Worm (Caenorhabditis elegans) whole organism, L3 larva: ENCODE data around the gene cyp-13A12.

Source experiments
- ZK546.5 ChIP-seq: sonication (generic microtip); optimal IDR thresholded peaks from 2 replicates; lab custom pipeline; 2017; ENCODE audit warnings: missing biosample characterization, missing genetic modification characterization
- aly-2 ChIP-seq: fragments of 150-350 bp; optimal IDR thresholded peaks from 2 replicates; lab custom pipeline; 2014; ENCODE audit warnings: missing biosample characterization, missing genetic modification characterization
- ceh-9 ChIP-seq: sonication (generic microtip); optimal IDR thresholded peaks from 2 replicates; lab custom pipeline; 2018; ENCODE audit warnings: missing biosample characterization, missing genetic modification characterization
- daf-12 ChIP-seq: fragments of 150-350 bp; optimal IDR thresholded peaks from 2 replicates; lab custom pipeline; 2014; ENCODE audit warnings: missing biosample characterization, missing genetic modification reagents, missing genetic modification characterization
- egl-27 ChIP-seq: sonication (generic microtip); optimal IDR thresholded peaks from 4 replicates; lab custom pipeline; 2017; ENCODE audit warnings: missing biosample characterization, missing genetic modification reagents, missing genetic modification characterization
- elt-1 ChIP-seq: fragments of 150-350 bp; optimal IDR thresholded peaks from 2 replicates; lab custom pipeline; 2014; ENCODE audit warnings: missing biosample characterization, missing genetic modification characterization
- elt-3 ChIP-seq, 3 experiments: fragments of 150-350 bp in 1 of 3; sonication (generic microtip) in 2 of 3; optimal IDR thresholded peaks; 2 replicates in 2 of 3; 4 replicates in 1 of 3; lab custom pipeline; 2014 to 2017; ENCODE audit warnings: missing biosample characterization in 3 of 3, missing genetic modification characterization in 3 of 3
- eor-1 ChIP-seq, 2 experiments: fragments of 150-350 bp; optimal IDR thresholded peaks; 2 replicates each; lab custom pipeline; 2014 to 2018; ENCODE audit warnings: missing biosample characterization in 2 of 2, missing genetic modification characterization in 2 of 2
- fkh-10 ChIP-seq: sonication (generic microtip); optimal IDR thresholded peaks from 2 replicates; lab custom pipeline; 2017; ENCODE audit warnings: missing biosample characterization, missing genetic modification reagents, missing genetic modification characterization
- fkh-2 ChIP-seq: fragments of 150-350 bp; optimal IDR thresholded peaks from 2 replicates; lab custom pipeline; 2014; ENCODE audit warnings: missing biosample characterization, missing genetic modification reagents, missing genetic modification characterization
- fos-1 ChIP-seq: fragments of 150-350 bp; optimal IDR thresholded peaks from 2 replicates; lab custom pipeline; 2014; ENCODE audit warnings: missing biosample characterization, missing genetic modification characterization
- hmg-11 ChIP-seq: sonication (generic microtip); optimal IDR thresholded peaks from 2 replicates; lab custom pipeline; 2016; ENCODE audit warnings: missing genetic modification characterization, missing compliant biosample characterization
- jun-1 ChIP-seq: fragments of 150-350 bp; optimal IDR thresholded peaks from 2 replicates; lab custom pipeline; 2014; ENCODE audit warnings: missing biosample characterization, missing genetic modification reagents, missing genetic modification characterization
- lin-39 ChIP-seq: fragments of 150-350 bp; optimal IDR thresholded peaks from 2 replicates; lab custom pipeline; 2018; ENCODE audit warnings: missing biosample characterization, missing genetic modification reagents, missing genetic modification characterization
- mdl-1 ChIP-seq: fragments of 150-350 bp; optimal IDR thresholded peaks from 2 replicates; lab custom pipeline; 2014; ENCODE audit warnings: missing biosample characterization, missing genetic modification characterization
- mml-1 ChIP-seq: fragments of 150-350 bp; sonication (generic microtip); optimal IDR thresholded peaks from 3 replicates; lab custom pipeline; 2014; ENCODE audit warnings: missing biosample characterization, missing genetic modification characterization
- nhr-11 ChIP-seq: fragments of 150-350 bp; optimal IDR thresholded peaks from 2 replicates; lab custom pipeline; 2014; ENCODE audit warnings: missing biosample characterization, missing genetic modification characterization
- nhr-12 ChIP-seq: fragments of 150-350 bp; optimal IDR thresholded peaks from 2 replicates; lab custom pipeline; 2014; ENCODE audit warnings: missing biosample characterization, missing genetic modification characterization
- nhr-23 ChIP-seq: fragments of 150-350 bp; optimal IDR thresholded peaks from 2 replicates; lab custom pipeline; 2014; ENCODE audit warnings: missing biosample characterization, missing genetic modification reagents, missing genetic modification characterization
- nhr-237 ChIP-seq: fragments of 150-350 bp; optimal IDR thresholded peaks from 2 replicates; lab custom pipeline; 2014; ENCODE audit warnings: missing biosample characterization, missing genetic modification characterization
- nhr-25 ChIP-seq: sonication (generic microtip); optimal IDR thresholded peaks from 2 replicates; lab custom pipeline; 2017; ENCODE audit warnings: missing biosample characterization, missing genetic modification characterization
- nhr-43 ChIP-seq: sonication (generic microtip); optimal IDR thresholded peaks from 2 replicates; lab custom pipeline; 2016; ENCODE audit warnings: mild to moderate bottlenecking, missing genetic modification characterization, missing compliant biosample characterization; ENCODE audit not compliant: poor library complexity, severe bottlenecking
- nhr-76 ChIP-seq: fragments of 150-350 bp; sonication (generic microtip); optimal IDR thresholded peaks from 5 replicates; lab custom pipeline; 2014; ENCODE audit warnings: missing biosample characterization, missing genetic modification characterization
- nhr-77 ChIP-seq: fragments of 150-350 bp; optimal IDR thresholded peaks from 2 replicates; lab custom pipeline; 2014; ENCODE audit warnings: missing biosample characterization, missing genetic modification characterization
- pha-4 ChIP-seq: fragments of 150-350 bp; optimal IDR thresholded peaks from 2 replicates; lab custom pipeline; 2014; ENCODE audit warnings: missing biosample characterization, missing genetic modification reagents, missing genetic modification characterization
- pqm-1 ChIP-seq: fragments of 150-350 bp; optimal IDR thresholded peaks from 2 replicates; lab custom pipeline; 2017; ENCODE audit warnings: missing biosample characterization, missing genetic modification characterization, inconsistent platforms
- sea-2 ChIP-seq: fragments of 150-350 bp; sonication (generic microtip); optimal IDR thresholded peaks from 4 replicates; lab custom pipeline; 2014; ENCODE audit warnings: missing biosample characterization, missing genetic modification reagents, missing genetic modification characterization
- skn-1 ChIP-seq: fragments of 150-350 bp; optimal IDR thresholded peaks from 2 replicates; lab custom pipeline; 2014; ENCODE audit warnings: missing biosample characterization, missing genetic modification characterization
- snpc-4 ChIP-seq: fragments of 150-350 bp; optimal IDR thresholded peaks from 2 replicates; lab custom pipeline; 2014; ENCODE audit warnings: missing biosample characterization, missing genetic modification characterization
- tbx-2 ChIP-seq: sonication (generic microtip); optimal IDR thresholded peaks from 2 replicates; lab custom pipeline; 2016; ENCODE audit warnings: mild to moderate bottlenecking, missing genetic modification characterization, missing compliant biosample characterization
- unc-62 ChIP-seq: fragments of 150-350 bp; sonication (generic microtip); optimal IDR thresholded peaks from 4 replicates; lab custom pipeline; 2014; ENCODE audit warnings: missing biosample characterization, missing genetic modification reagents, missing genetic modification characterization
- zag-1 ChIP-seq: fragments of 150-350 bp; optimal IDR thresholded peaks from 2 replicates; lab custom pipeline; 2014; ENCODE audit warnings: missing biosample characterization, missing genetic modification characterization
- ztf-4 ChIP-seq: fragments of 150-350 bp; optimal IDR thresholded peaks from 2 replicates; lab custom pipeline; 2014; ENCODE audit warnings: missing biosample characterization, missing genetic modification characterization

Gene cyp-13A12

DNA sequence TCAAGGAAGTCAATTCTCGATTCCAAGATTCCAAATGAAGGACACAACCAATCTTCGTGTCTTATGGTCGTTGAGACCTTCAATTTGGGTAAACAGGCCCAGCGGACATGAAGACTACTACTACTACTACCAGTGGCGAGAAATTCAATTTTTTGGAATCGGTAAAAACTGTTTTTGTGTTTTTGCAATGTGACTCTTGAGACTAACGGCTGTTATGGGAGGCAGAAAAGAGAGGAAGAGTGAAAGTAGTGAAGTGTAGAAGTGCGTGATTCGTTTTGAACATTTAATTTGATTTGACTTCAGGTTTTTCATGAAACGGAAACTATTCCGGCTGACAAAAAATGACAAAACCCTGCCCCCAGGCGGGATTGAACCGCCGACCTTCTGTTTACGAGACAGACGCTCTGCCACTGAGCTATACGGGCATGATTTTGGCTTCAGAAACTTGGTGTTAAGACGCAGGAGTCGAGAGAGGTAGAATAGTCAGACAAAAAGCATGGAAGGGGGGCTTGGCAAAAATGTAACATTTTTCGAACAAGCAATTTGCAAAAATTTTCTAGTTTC is 8.5 kb upstream of the cyp-13A12 start (continued):
- no peak for TF ChIP-seq tbx-2 (tag; lab: Kevin White, UChicago)
- peak; percentile 15 for TF ChIP-seq nhr-43 (tag; lab: Kevin White, UChicago)
- TF ChIP-seq pqm-1 (tag; lab: Kevin White, UChicago): peak; percentile 3
- no peak for TF ChIP-seq fkh-10 (GFP tag; lab: Kevin White, UChicago)
- no peak for TF ChIP-seq aly-2 (tag; lab: Kevin White, UChicago)
- TF ChIP-seq nhr-11 (tag; lab: Kevin White, UChicago): no peak
- no peak for TF ChIP-seq mml-1
- no peak for TF ChIP-seq pha-4 (tag; lab: Kevin White, UChicago)
- TF ChIP-seq fkh-2 (tag; lab: Kevin White, UChicago): no peak
- TF ChIP-seq nhr-23 (tag; lab: Kevin White, UChicago): peak; percentile 34
- no peak for TF ChIP-seq snpc-4 (tag; lab: Kevin White, UChicago)
- no peak for TF ChIP-seq nhr-77 (tag; lab: Kevin White, UChicago)
- no peak for TF ChIP-seq eor-1 (tag; optimal IDR thresholded peaks at IDR 0.05; lab: Kevin White, UChicago)
- no peak for TF ChIP-seq elt-3 (tag; optimal IDR thresholded peaks at IDR 0.05; lab: Kevin White, UChicago)
- TF ChIP-seq elt-1 (tag; lab: Kevin White, UChicago): no peak
- TF ChIP-seq nhr-237 (tag; lab: Kevin White, UChicago): no peak
- no peak for TF ChIP-seq ztf-4 (tag; lab: Kevin White, UChicago)
- peak; percentile 56 for TF ChIP-seq lin-39

DNA sequence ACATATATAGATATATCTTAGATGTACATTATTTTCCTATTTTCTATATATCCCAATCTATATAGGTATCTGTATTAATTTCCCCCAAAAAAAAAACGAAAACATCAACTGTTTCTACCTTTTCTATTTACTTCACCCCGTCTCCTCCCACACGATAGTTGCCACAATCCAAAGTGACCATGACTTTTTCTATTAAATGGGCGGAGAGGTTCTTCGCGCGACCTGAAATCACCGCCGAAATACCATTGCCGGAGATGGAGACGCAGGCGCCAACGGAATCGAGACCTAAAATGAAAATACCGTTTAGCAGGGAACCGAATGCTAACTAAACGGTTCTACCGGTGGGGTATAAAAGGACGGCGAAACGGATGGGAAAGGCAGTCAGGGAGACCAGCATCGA is 5.7 kb upstream of the cyp-13A12 start, which contains the start of gene col-98:
Gene col-98 (plus strand): TSS at position 390 of the 400 bp plus-strand sequence.
- TF ChIP-seq nhr-23 (tag; lab: Kevin White, UChicago) (peak; percentile 41), sea-2 (GFP tag; lab: Kevin White, UChicago) (no peak)

DNA sequence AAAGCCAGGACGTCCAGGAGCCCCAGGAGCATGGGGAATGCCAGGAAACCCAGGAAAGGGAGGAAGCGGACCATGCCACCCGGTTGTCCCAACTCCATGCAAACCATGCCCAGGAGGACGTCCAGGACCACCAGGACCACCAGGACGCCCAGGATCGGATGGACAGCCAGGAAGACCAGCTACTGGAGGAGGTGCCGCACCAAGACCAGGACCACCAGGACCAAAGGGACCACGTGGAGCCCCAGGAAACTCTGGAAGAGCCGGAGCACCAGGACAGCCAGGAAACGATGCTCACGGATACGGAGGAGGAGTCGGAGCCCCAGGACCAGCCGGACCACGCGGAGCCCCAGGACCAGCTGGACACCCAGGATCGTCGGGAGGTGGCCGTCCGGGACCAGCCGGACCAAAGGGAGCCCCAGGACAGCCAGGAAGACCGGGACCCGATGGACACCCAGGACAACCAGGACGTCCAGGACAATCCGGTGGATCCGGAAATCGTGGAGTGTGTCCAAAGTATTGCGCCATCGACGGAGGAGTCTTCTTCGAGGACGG is 4.7 kb upstream of the cyp-13A12 start:
- no peak for TF ChIP-seq ZK546.5
- TF ChIP-seq mdl-1: no peak
- TF ChIP-seq nhr-25 (tag; lab: Kevin White, UChicago): no peak
- no peak for TF ChIP-seq ceh-9 (tag; lab: Kevin White, UChicago)

DNA sequence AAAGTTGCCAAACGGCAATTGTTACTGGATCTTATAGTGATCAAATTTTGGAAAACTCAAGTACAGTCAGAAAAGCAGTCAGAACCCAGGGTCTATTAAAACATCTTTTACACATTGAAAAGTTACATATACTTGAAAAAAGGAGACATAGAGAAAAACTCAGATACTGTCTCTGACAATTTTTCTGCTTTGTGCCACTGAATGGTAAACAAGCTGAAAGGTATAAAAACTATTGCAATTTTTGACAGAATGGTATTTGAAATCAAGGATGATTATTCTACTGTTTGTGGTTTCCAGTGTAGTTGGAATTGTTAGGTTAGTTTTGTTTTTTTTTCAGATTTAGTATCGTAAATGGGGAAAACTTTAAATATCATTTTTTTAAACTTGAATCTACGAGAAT is 3.6 kb upstream of the cyp-13A12 start, which contains the start of gene cyp-13A11:
Gene cyp-13A11 (plus strand): TSS at position 266 of the 400 bp plus-strand sequence.
- TF ChIP-seq egl-27 (tag; lab: Kevin White, UChicago) (no peak), mdl-1 (no peak), daf-12 (tag; lab: Kevin White, UChicago) (no peak), sea-2 (GFP tag; lab: Kevin White, UChicago) (no peak), jun-1 (tag; lab: Kevin White, UChicago) (no peak), lin-39 (no peak), zag-1 (tag; lab: Kevin White, UChicago) (no peak), nhr-237 (tag; lab: Kevin White, UChicago) (no peak)

DNA sequence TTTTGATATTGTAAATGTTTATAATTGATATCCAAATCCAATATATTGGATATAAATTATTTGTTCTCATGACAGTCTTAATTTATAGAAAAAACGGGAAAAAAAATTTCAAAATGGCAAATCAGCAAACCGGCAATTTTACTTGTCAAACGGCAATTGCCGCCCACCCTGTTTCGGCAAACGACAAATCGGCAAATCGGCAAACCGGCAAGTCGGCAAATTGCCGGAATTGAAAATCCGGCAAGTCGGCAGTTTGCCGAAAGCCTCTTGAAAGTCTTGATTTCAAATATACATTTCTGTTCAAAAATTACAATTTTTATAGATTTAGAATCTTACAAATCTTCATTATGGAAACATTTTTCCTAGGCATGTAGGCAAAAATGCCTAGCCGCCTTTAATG is 3.6 kb downstream of the cyp-13A12 start:
- no peak for TF ChIP-seq fkh-2 (tag; lab: Kevin White, UChicago)
- no peak for TF ChIP-seq egl-27 (tag; lab: Kevin White, UChicago)
- TF ChIP-seq hmg-11 (tag; lab: Kevin White, UChicago): no peak
- no peak for TF ChIP-seq tbx-2 (tag; lab: Kevin White, UChicago)
- TF ChIP-seq nhr-25 (tag; lab: Kevin White, UChicago): no peak
- no peak for TF ChIP-seq fos-1 (tag; lab: Kevin White, UChicago)
- no peak for TF ChIP-seq unc-62 (GFP tag; lab: Kevin White, UChicago)
- TF ChIP-seq pqm-1 (tag; lab: Kevin White, UChicago): no peak
- TF ChIP-seq daf-12 (tag; lab: Kevin White, UChicago): no peak
- no peak for TF ChIP-seq skn-1
- no peak for TF ChIP-seq nhr-12 (tag; lab: Kevin White, UChicago)
- no peak for TF ChIP-seq mdl-1
- TF ChIP-seq elt-3 (tag; optimal IDR thresholded peaks at IDR 0.05; lab: Kevin White, UChicago): no peak
- TF ChIP-seq ceh-9 (tag; lab: Kevin White, UChicago): no peak
- no peak for TF ChIP-seq nhr-76 (tag; lab: Kevin White, UChicago)
- TF ChIP-seq, all 47 proteins: peak for 0
